Fruit fly (Drosophila melanogaster) whole organism, pupa: ENCODE measurements around the gene CG16820.

Source experiments
- CG12605 ChIP-seq: fragments of 200-800 bp; sonication (Bioruptor generic); IDR thresholded peaks from 2 replicates; pipeline ENCODE4 v1.3.6; 2022; ENCODE audit warnings: missing biosample characterization, missing genetic modification characterization
- CG34367 ChIP-seq: fragments of 200-800 bp; sonication (Bioruptor generic); optimal IDR thresholded peaks from 2 replicates; lab custom pipeline; 2018; ENCODE audit warnings: missing biosample characterization, mild to moderate bottlenecking, missing genetic modification characterization
- CG8159 ChIP-seq: fragments of 200-800 bp; sonication (Bioruptor generic); optimal IDR thresholded peaks from 3 replicates; lab custom pipeline; 2018; ENCODE audit warnings: missing biosample characterization, mild to moderate bottlenecking, missing genetic modification characterization, moderate library complexity
- CG8301 ChIP-seq: fragments of 200-800 bp; sonication (Bioruptor generic); optimal IDR thresholded peaks from 2 replicates; lab custom pipeline; 2018; ENCODE audit warnings: missing biosample characterization, mild to moderate bottlenecking, missing genetic modification characterization
- CG9948 ChIP-seq: fragments of 200-800 bp; sonication (Bioruptor generic); optimal IDR thresholded peaks from 2 replicates; lab custom pipeline; 2018; ENCODE audit warnings: missing biosample characterization, mild to moderate bottlenecking, missing genetic modification characterization, moderate library complexity
- D1 ChIP-seq: fragments of 200-800 bp; sonication (Bioruptor generic); optimal IDR thresholded peaks from 2 replicates; lab custom pipeline; 2018; ENCODE audit warnings: missing biosample characterization, mild to moderate bottlenecking, missing genetic modification characterization, moderate library complexity
- EcR ChIP-seq: fragments of 200-800 bp; sonication (Bioruptor generic); optimal IDR thresholded peaks from 3 replicates; lab custom pipeline; 2019; ENCODE audit warnings: missing biosample characterization, missing genetic modification characterization, mild to moderate bottlenecking, moderate library complexity, missing genetic modification reagents
- Ets98B ChIP-seq: fragments of 200-800 bp; sonication (Bioruptor generic); IDR thresholded peaks from 2 replicates; pipeline ENCODE4 v1.3.6; 2022; ENCODE audit warnings: missing biosample characterization, missing genetic modification characterization
- Snoo ChIP-seq: fragments of 200-800 bp; sonication (Bioruptor generic); optimal IDR thresholded peaks from 3 replicates; lab custom pipeline; 2017; ENCODE audit warnings: missing biosample characterization, mild to moderate bottlenecking, missing genetic modification characterization, inconsistent platforms
- gl ChIP-seq: fragments of 200-800 bp; sonication (Bioruptor generic); optimal IDR thresholded peaks from 2 replicates; lab custom pipeline; 2018; ENCODE audit warnings: missing biosample characterization, mild to moderate bottlenecking, missing genetic modification characterization
- rn ChIP-seq: fragments of 200-800 bp; sonication (Bioruptor generic); IDR thresholded peaks from 2 replicates; pipeline ENCODE4 v1.3.6; 2022; ENCODE audit warnings: missing biosample characterization, missing genetic modification characterization

dm6 chr2L:13292626-13293025 is 46.6 kb downstream of the CG16820 start, which contains the start of gene CG16824:
- TF ChIP-seq CG8301 (tag; lab: Kevin White, UChicago) = no peak
- TF ChIP-seq CG9948 = no peak
- TF ChIP-seq CG12605 = no peak
- no peak for TF ChIP-seq gl (tag; lab: Kevin White, UChicago)
- no peak for TF ChIP-seq Ets98B
- TF ChIP-seq Snoo (tag; lab: Kevin White, UChicago) = no peak
- no peak for TF ChIP-seq EcR (GFP tag; lab: Kevin White, UChicago)
- TF ChIP-seq CG34367 (tag; lab: Kevin White, UChicago) = no peak
- no peak for TF ChIP-seq rn (GFP tag; lab: Robert Waterston, UW)
- TF ChIP-seq CG8159 (tag; lab: Kevin White, UChicago) = no peak
- TF ChIP-seq D1 (tag; lab: Kevin White, UChicago) = no peak
